Worm (Caenorhabditis elegans): ENCODE data around the gene rcq-5.

Gene rcq-5

ce11 chrIII:4019801-4020200, 38.0 kb downstream of the rcq-5 start, which contains the start of gene snpc-3.4 (continued):
- TF ChIP-seq nhr-80 (tag; optimal IDR thresholded peaks at IDR 0.05) (no peak), attf-6 (GFP tag; IDR thresholded peaks at IDR 0.05) (peak; percentile 69), madf-8 (GFP tag; conservative IDR thresholded peaks at IDR 0.05) (peak; percentile 96), lin-40 (tag; optimal IDR thresholded peaks at IDR 0.05) (peak; percentile 37), somi-1 (GFP tag; optimal IDR thresholded peaks at IDR 0.05) (no peak), rcor-1 (GFP tag; IDR thresholded peaks at IDR 0.05) (peak; percentile 83), ceh-79 (tag; optimal IDR thresholded peaks at IDR 0.05) (no peak), F52B5.7 (tag; optimal IDR thresholded peaks at IDR 0.05) (no peak), ztf-28 (GFP tag; IDR thresholded peaks at IDR 0.05) (peak; percentile 84; the same call in 1 of the 2 replicates), unc-130 (GFP tag; optimal IDR thresholded peaks at IDR 0.05) (peak; percentile 81), rec-8 (tag; optimal IDR thresholded peaks at IDR 0.05) (no peak), ztf-22 (GFP tag; optimal IDR thresholded peaks at IDR 0.05) (no peak), ztf-3 (GFP tag; optimal IDR thresholded peaks at IDR 0.05) (no peak), pha-4 (tag; optimal IDR thresholded peaks at IDR 0.05) (no peak), ceh-40 (GFP tag; IDR thresholded peaks at IDR 0.05) (no peak), fkh-3 (tag; optimal IDR thresholded peaks at IDR 0.05) (no peak), ceh-27 (GFP tag; optimal IDR thresholded peaks at IDR 0.05) (peak; percentile 71), tlf-1 (GFP tag; optimal IDR thresholded peaks at IDR 0.05) (peak; percentile 94), unc-62 (GFP tag; optimal IDR thresholded peaks at IDR 0.05) (no peak), lag-1 (GFP tag; IDR thresholded peaks at IDR 0.05) (no peak), F10E7.11 (tag; optimal IDR thresholded peaks at IDR 0.05) (no peak), F33H1.4 (GFP tag; IDR thresholded peaks at IDR 0.05) (peak; percentile 86), egl-44 (GFP tag; IDR thresholded peaks at IDR 0.05) (no peak), F39B2.1 (GFP tag; IDR thresholded peaks at IDR 0.05) (no peak), T07F8.4 (tag; optimal IDR thresholded peaks at IDR 0.05) (no peak), mxl-1 (tag; optimal IDR thresholded peaks at IDR 0.05) (no peak), Y79H2A.3 (GFP tag; conservative IDR thresholded peaks at IDR 0.05) (peak; percentile 88), K12H6.12 (tag; optimal IDR thresholded peaks at IDR 0.05) (no peak), B0261.1 (tag; optimal IDR thresholded peaks at IDR 0.05) (no peak), madf-10 (tag; optimal IDR thresholded peaks at IDR 0.05) (no peak), xnd-1 (tag; optimal IDR thresholded peaks at IDR 0.05) (peak; percentile 94), die-1 (tag; optimal IDR thresholded peaks at IDR 0.05) (no peak), nfya-2 (GFP tag; IDR thresholded peaks at IDR 0.05) (no peak), tbx-9 (tag; optimal IDR thresholded peaks at IDR 0.05; ENCODE audit: borderline replicate concordance) (no peak), nfya-1 (tag; optimal IDR thresholded peaks at IDR 0.05; ENCODE audit: borderline replicate concordance, insufficient read depth) (no peak), mes-4 (tag; optimal IDR thresholded peaks at IDR 0.05) (no peak), hmg-1.2 (GFP tag; IDR thresholded peaks at IDR 0.05) (peak; percentile 69), sptf-2 (GFP tag; optimal IDR thresholded peaks at IDR 0.05) (no peak), B0336.3 (GFP tag; IDR thresholded peaks at IDR 0.05) (peak; percentile 84), C06A6.2 (GFP tag; conservative IDR thresholded peaks at IDR 0.05) (no peak), lsy-27 (tag; optimal IDR thresholded peaks at IDR 0.05; ENCODE audit: borderline replicate concordance, insufficient read depth) (no peak), F55B11.4 (tag; optimal IDR thresholded peaks at IDR 0.05; ENCODE audit: borderline replicate concordance, insufficient read depth) (no peak)
